Worm (Caenorhabditis elegans): ENCODE results near the gene hsp-25.

ce11 chrX:6040435-6041093 is 1.1 kb upstream of the hsp-25 start:
- no peak for TF ChIP-seq snpc-4 (tag; optimal IDR thresholded peaks at IDR 0.05)
- TF ChIP-seq zag-1 (tag; optimal IDR thresholded peaks at IDR 0.05): no peak
- no peak for TF ChIP-seq lin-13 (GFP tag; optimal IDR thresholded peaks at IDR 0.05)
- no peak for TF ChIP-seq nhr-77 (tag; optimal IDR thresholded peaks at IDR 0.05)
- TF ChIP-seq nhr-11 (tag; optimal IDR thresholded peaks at IDR 0.05): no peak
- no peak for TF ChIP-seq ceh-82 (tag; optimal IDR thresholded peaks at IDR 0.05)
- no peak for TF ChIP-seq mab-5 (tag; optimal IDR thresholded peaks at IDR 0.05)
